Worm (Caenorhabditis elegans): ENCODE results near the gene ZK662.6.

The ZK662.6 gene

DNA sequence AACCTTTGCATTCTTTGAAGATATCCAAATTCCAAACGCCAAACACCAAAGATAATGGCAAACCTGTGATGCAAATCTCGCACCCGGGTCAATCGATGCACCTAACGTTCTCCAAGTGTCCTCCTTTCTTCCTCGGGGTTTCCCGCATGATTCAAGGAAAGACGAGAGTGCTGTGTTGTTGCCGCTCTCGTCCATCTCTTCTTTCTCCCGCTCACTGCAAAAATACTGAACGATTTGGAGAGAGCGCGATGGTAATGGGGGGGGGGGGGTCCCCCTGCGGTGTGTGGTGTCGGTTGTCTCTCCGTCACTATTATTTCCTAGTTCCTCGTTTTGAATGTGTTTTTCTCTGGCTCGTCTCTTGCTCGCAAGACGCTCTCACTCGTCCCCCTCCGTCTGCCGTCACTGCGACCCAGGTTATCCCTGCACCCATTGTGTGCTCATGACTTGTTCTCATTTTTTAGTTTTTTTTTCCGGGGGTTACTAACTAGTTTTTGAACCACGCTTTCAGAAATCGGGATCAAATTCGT, 11.0 kb upstream of the ZK662.6 start (continued):
- TF ChIP-seq nhr-25 (tag; optimal IDR thresholded peaks at IDR 0.05), result no peak
- no peak for TF ChIP-seq daf-12 (tag; optimal IDR thresholded peaks at IDR 0.05)
- peak; percentile 58 for TF ChIP-seq skn-1 (tag; optimal IDR thresholded peaks at IDR 0.05)
- TF ChIP-seq elt-1 (tag; optimal IDR thresholded peaks at IDR 0.05), result peak; percentile 51
- peak; percentile 49 for TF ChIP-seq lin-15B (tag; optimal IDR thresholded peaks at IDR 0.05)
- TF ChIP-seq pha-4 (tag; optimal IDR thresholded peaks at IDR 0.05), result peak; percentile 88
- TF ChIP-seq nhr-12 (tag; optimal IDR thresholded peaks at IDR 0.05), result no peak
- TF ChIP-seq elt-3 (tag; optimal IDR thresholded peaks at IDR 0.05), result no peak
- no peak for TF ChIP-seq sea-2 (GFP tag; optimal IDR thresholded peaks at IDR 0.05)
- TF ChIP-seq unc-62 (GFP tag; optimal IDR thresholded peaks at IDR 0.05), result peak; percentile 61
- TF ChIP-seq ceh-16 (tag; optimal IDR thresholded peaks at IDR 0.05), result no peak
- no peak for TF ChIP-seq aly-2 (tag; optimal IDR thresholded peaks at IDR 0.05)
- no peak for TF ChIP-seq nhr-77 (tag; optimal IDR thresholded peaks at IDR 0.05)
- no peak for TF ChIP-seq unc-39 (tag; optimal IDR thresholded peaks at IDR 0.05)
- TF ChIP-seq snpc-4 (tag; optimal IDR thresholded peaks at IDR 0.05), result peak; percentile 84
- peak; percentile 48 for TF ChIP-seq lsy-12 (tag; optimal IDR thresholded peaks at IDR 0.05)
- peak; percentile 44 for TF ChIP-seq tbx-2 (tag; optimal IDR thresholded peaks at IDR 0.05)
- peak; percentile 77 for TF ChIP-seq ceh-28 (tag; optimal IDR thresholded peaks at IDR 0.05)
- no peak for TF ChIP-seq nhr-28 (tag; optimal IDR thresholded peaks at IDR 0.05)
- no peak for TF ChIP-seq zag-1 (tag; optimal IDR thresholded peaks at IDR 0.05)
- peak; percentile 61 for TF ChIP-seq ama-1 (optimal IDR thresholded peaks at IDR 0.05)
- peak; percentile 16 for TF ChIP-seq fos-1 (tag; optimal IDR thresholded peaks at IDR 0.05)
- TF ChIP-seq jun-1 (tag; optimal IDR thresholded peaks at IDR 0.05), result peak; percentile 90
- peak; percentile 79 for TF ChIP-seq hmg-11 (tag; optimal IDR thresholded peaks at IDR 0.05)
- TF ChIP-seq nhr-11 (tag; optimal IDR thresholded peaks at IDR 0.05), result peak; percentile 83

- TF ChIP-seq ZK546.5 (tag; optimal IDR thresholded peaks at IDR 0.05), result no peak
- TF ChIP-seq zag-1 (tag; optimal IDR thresholded peaks at IDR 0.05), result no peak
- TF ChIP-seq fkh-2 (tag; optimal IDR thresholded peaks at IDR 0.05), result no peak
- TF ChIP-seq elt-1 (tag; optimal IDR thresholded peaks at IDR 0.05), result no peak
Observed at ce11 chrX:15707913-15708312, 10.5 kb upstream of the ZK662.6 start, which contains the start of gene nhr-48. Gene nhr-48 (plus strand): TSS chrX:15708213.

- peak; percentile 24 for TF ChIP-seq jun-1 (tag; optimal IDR thresholded peaks at IDR 0.05)
- peak; percentile 22 for TF ChIP-seq hmg-11 (tag; optimal IDR thresholded peaks at IDR 0.05)
- TF ChIP-seq nfya-1 (tag; optimal IDR thresholded peaks at IDR 0.05; ENCODE audit: insufficient read depth), result peak; percentile 16
- peak; percentile 63 for TF ChIP-seq elt-2 (tag; optimal IDR thresholded peaks at IDR 0.05)
- TF ChIP-seq ztf-4 (tag; optimal IDR thresholded peaks at IDR 0.05), result no peak
- TF ChIP-seq ceh-28 (tag; optimal IDR thresholded peaks at IDR 0.05), result peak; percentile 25
- TF ChIP-seq unc-62 (GFP tag; optimal IDR thresholded peaks at IDR 0.05), result no peak
- TF ChIP-seq R02D3.7 (tag; optimal IDR thresholded peaks at IDR 0.05), result peak; percentile 13
- TF ChIP-seq tbx-2 (tag; optimal IDR thresholded peaks at IDR 0.05), result no peak
- peak; percentile 35 for TF ChIP-seq nhr-23 (tag; optimal IDR thresholded peaks at IDR 0.05)
- peak; percentile 44 for TF ChIP-seq pha-4 (tag; optimal IDR thresholded peaks at IDR 0.05)
- TF ChIP-seq pqm-1 (tag; optimal IDR thresholded peaks at IDR 0.05), result peak; percentile 35
- peak; percentile 72 for TF ChIP-seq nhr-25 (tag; optimal IDR thresholded peaks at IDR 0.05)
- peak; percentile 72 for TF ChIP-seq nhr-43 (tag; optimal IDR thresholded peaks at IDR 0.05; ENCODE audit: poor library complexity, severe bottlenecking)
Observed at ce11 chrX:15709594-15709993, 8.8 kb upstream of the ZK662.6 start.

- TF ChIP-seq snpc-4 (tag; optimal IDR thresholded peaks at IDR 0.05) (no peak), nhr-43 (tag; optimal IDR thresholded peaks at IDR 0.05; ENCODE audit: poor library complexity, severe bottlenecking) (no peak), elt-2 (tag; optimal IDR thresholded peaks at IDR 0.05) (no peak), mml-1 (tag; optimal IDR thresholded peaks at IDR 0.05) (no peak), elt-1 (tag; optimal IDR thresholded peaks at IDR 0.05) (peak; percentile 72), R02D3.7 (tag; optimal IDR thresholded peaks at IDR 0.05) (no peak), nhr-23 (tag; optimal IDR thresholded peaks at IDR 0.05) (peak; percentile 58)
Observed at ce11 chrX:15713189-15713588, 5.2 kb upstream of the ZK662.6 start.

- TF ChIP-seq nhr-23 (tag; optimal IDR thresholded peaks at IDR 0.05) (no peak), nhr-11 (tag; optimal IDR thresholded peaks at IDR 0.05) (no peak), hmg-11 (tag; optimal IDR thresholded peaks at IDR 0.05) (no peak), nhr-12 (tag; optimal IDR thresholded peaks at IDR 0.05) (no peak), zag-1 (tag; optimal IDR thresholded peaks at IDR 0.05) (no peak), ZK546.5 (tag; optimal IDR thresholded peaks at IDR 0.05) (no peak), snpc-4 (tag; optimal IDR thresholded peaks at IDR 0.05) (no peak), ceh-28 (tag; optimal IDR thresholded peaks at IDR 0.05) (no peak)
Observed at ce11 chrX:15716971-15717370, 1.5 kb upstream of the ZK662.6 start.
